Worm (Caenorhabditis elegans) whole organism, L4/young adult: ENCODE measurements around the gene nhr-68.

ENCODE experiments used
- W03F9.2 ChIP-seq: fragments of 150-350 bp; optimal IDR thresholded peaks from 2 replicates; lab custom pipeline; 2014; ENCODE audit warnings: missing biosample characterization, missing genetic modification characterization
- dao-5 ChIP-seq: sonication (generic microtip); optimal IDR thresholded peaks from 2 replicates; lab custom pipeline; 2016; ENCODE audit warnings: missing genotype, missing genetic modification characterization, moderate library complexity, missing compliant biosample characterization
- him-1 ChIP-seq: sonication (generic microtip); optimal IDR thresholded peaks from 2 replicates; lab custom pipeline; 2016; ENCODE audit warnings: missing genotype, missing genetic modification reagents, missing genetic modification characterization, missing compliant biosample characterization

nhr-68 gene

DNA sequence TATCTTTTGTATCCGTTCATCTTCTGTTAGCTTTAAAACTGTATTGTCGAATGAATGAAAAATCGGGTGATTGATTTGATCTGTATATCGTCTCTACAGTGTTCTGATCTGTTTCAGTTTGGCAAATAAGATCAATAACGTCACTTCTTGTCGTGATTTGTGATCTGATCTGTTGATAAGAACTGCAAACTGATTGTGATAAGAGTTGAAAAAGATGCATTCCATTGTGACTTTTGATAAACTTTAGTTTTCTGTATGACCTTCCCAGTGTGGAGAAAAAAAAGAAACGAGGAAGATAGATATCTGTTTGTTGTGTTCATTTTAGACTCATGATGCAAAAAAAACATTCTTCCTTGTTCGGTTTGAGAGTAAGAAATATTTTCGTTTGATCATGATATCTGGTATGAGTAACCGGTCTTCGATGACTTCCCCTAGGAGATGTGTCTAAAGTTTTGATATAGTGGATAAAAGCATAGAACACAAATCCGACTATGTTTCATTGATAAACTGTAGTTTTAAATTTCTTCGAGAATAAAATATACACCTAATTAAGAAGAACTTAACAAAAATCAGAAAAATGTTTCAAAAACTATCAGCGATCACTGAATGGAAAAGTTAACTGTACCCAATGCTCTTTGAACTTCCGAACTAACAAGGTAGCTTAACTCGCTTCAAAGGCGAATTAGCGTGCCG, 41.7 kb downstream of the nhr-68 start:
- no peak for TF ChIP-seq him-1 (tag; lab: Kevin White, UChicago)
- TF ChIP-seq W03F9.2 (tag; lab: Kevin White, UChicago), result no peak
- no peak for TF ChIP-seq dao-5

DNA sequence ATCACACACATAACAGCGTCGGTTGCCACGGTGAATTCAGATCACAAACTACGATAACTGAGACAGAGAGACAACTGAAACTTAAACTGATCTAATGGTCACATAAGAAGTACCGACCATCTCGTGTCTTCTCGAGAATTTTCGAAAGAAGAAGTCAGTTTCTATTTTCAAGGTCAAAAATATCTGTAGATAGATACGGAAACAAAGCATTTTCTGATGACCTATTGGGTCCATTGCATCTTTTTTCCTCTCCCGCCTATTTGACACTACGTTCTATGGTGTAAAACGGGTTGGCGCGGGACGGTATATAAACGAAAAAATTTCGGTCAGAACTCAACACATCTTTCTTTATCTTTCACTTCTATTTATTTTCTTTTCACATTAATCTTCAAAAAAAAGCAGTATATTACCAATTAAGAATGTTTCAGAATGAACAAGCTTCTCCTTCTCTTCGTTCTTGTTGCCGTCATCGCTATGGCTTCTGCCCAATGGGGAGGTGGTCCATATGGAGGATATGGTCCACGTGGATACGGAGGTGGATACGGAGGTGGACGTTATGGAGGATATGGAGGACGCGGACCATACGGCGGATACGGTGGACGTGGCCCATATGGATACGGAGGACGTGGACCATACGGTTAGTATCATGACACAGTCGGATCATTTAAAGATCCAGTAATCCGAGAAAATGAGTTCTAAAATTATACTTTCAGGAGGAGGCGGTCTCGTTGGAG, 42.9 kb downstream of the nhr-68 start, which contains the start of gene nlp-24:
nlp-24 (plus strand) TSS at position 429 of the 734 bp plus-strand sequence.
- TF ChIP-seq dao-5 (no peak), W03F9.2 (tag; lab: Kevin White, UChicago) (no peak), him-1 (tag; lab: Kevin White, UChicago) (no peak)

DNA sequence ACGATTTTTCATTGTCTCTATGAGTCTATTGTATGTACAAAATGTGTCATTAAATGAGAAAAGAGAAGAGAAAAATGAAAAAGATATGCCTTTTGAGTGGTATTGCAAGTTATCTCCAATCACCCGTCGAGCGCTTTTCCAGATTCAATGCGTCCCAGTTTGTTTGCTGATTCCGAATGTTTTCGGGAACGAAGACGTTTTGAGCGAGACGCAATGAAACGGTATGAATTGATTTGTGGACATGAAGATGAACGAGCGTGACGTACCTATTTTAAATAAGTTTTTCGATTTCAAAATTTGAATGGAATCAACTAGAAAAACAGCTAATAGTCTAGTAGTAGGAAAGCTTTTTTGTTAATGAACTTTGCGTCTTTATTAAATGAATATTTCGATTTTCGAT, 43.6 kb downstream of the nhr-68 start:
- no peak for TF ChIP-seq dao-5
- TF ChIP-seq him-1 (tag; lab: Kevin White, UChicago), result no peak
- TF ChIP-seq W03F9.2 (tag; lab: Kevin White, UChicago), result no peak

DNA sequence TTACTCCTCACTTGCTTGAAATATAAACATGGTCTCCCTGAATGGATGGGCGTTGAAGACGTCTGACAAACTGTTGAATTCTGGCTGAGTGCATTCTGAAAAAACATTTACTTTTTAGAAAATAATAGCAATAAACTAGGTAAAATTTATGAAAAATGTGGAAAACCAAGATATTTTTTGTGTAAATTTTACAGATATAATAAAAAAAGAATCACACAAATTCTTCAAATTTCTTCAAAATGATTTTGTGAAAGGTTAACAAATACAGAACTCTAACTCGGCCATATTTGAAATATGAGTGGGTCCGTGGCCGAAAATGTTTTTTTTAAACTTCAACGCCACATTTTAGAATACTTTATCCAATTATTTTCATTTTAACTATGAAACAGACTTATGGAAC, 44.9 kb downstream of the nhr-68 start, which contains the start of gene glb-15:
glb-15 (minus strand) TSS at position 101 of the 400 bp plus-strand sequence.
- TF ChIP-seq him-1 (tag; lab: Kevin White, UChicago) (no peak), dao-5 (no peak), W03F9.2 (tag; lab: Kevin White, UChicago) (no peak)

DNA sequence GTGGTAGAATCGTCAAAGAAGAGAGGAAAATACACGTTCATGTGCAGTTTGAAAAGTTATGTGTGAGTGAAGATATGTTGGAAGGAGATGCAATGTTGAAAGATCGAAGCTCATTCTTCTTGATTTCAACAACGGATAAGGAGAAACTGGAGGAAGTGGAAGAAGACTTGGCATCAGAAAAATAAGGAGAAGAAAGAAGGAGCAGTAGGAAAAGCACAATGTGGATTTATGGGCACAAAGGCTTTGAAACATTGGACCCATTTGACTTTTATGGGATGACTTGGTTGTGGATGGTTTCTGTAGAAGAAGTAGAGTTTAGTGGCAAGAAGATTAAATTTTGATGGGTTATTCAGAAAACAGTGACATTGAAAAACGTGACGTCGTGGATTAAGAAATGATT, 46.8 kb downstream of the nhr-68 start:
- TF ChIP-seq him-1 (tag; lab: Kevin White, UChicago), result no peak

DNA sequence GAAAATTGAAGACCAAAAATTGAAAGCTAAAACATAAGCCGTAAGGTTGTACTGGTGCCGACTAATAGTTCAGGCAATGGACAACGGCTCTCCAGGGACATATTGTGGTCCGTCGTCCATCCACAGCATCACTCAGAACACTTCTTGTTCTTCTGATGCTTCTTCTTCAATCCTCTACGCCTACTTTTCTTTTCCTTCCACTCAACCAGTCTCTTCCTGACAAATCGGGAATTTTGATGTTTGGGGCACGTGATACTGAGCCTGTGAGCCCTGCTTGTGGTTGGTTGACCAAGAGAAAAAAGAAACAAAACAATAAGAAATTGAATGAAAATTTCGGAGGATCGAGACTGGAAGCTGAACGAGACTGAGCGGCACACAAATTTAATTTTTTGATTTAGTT, 48.0 kb downstream of the nhr-68 start:
- TF ChIP-seq W03F9.2 (tag; lab: Kevin White, UChicago) (no peak), him-1 (tag; lab: Kevin White, UChicago) (no peak), dao-5 (no peak)

DNA sequence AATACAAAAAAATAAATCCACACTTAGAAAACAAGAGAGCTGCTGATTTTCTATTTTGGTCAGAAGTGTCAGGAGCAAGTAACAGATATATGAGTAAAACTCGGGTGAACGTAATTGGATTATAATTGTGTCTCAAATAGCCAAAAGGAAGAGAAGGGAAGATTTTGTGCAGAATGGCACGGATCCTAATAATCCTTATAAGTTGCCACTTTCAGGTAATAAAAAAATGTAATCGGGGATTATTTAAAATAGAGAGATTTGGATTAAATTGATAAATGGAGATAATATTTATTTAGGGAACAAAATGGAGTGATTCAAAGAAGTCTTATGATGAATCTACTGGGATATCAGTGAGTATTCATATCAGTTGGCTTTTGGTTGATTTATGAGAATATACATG, 51.7 kb downstream of the nhr-68 start:
- no peak for TF ChIP-seq him-1 (tag; lab: Kevin White, UChicago)
- TF ChIP-seq dao-5, result no peak
- no peak for TF ChIP-seq W03F9.2 (tag; lab: Kevin White, UChicago)
